Fruit fly (Drosophila melanogaster): Measurements from ENCODE around the gene gry.

DNA sequence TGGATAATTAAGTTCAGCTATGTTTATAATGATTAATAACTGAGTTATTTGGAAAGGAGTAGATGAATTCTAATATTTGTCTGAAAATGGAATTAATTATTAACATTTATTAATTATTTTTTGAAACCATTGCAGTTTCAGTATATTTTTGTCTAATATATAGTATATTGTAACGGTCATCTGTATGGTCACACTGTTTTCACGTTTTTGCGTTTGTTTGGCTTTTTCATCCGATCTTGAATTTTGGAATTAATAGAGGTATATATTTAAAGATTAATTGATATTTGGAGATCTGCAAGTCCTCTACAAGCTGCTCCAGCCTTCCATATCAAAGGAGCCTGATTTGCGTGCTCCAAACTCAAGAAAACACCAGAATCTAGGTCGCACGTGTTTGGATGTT is 29.8 kb upstream of the gry start, which contains the start of the genes CG32278 and CG32281:
- no peak for TF ChIP-seq usp (GFP tag; optimal IDR thresholded peaks at IDR 0.05)
- TF ChIP-seq CG8478 (optimal IDR thresholded peaks at IDR 0.05), result no peak
- no peak for TF ChIP-seq psq (optimal IDR thresholded peaks at IDR 0.05)
- no peak for TF ChIP-seq EcR (GFP tag; optimal IDR thresholded peaks at IDR 0.05)
- no peak for TF ChIP-seq Dll (optimal IDR thresholded peaks at IDR 0.05)

Data from whole organism.